Worm (Caenorhabditis elegans) whole organism, L4 larva: ENCODE data around the gene rpl-36.

ENCODE experiments used
- D1046.2 ChIP-seq: fragments of 200-800 bp; sonication (Bioruptor generic); IDR thresholded peaks from 2 replicates; pipeline ENCODE4 v1.3.6; 2022; ENCODE audit warnings: missing genetic modification characterization, missing compliant biosample characterization
- F10B5.3 ChIP-seq: sonication (generic microtip); optimal IDR thresholded peaks from 2 replicates; lab custom pipeline; 2016; ENCODE audit warnings: mild to moderate bottlenecking, missing genetic modification characterization, missing compliant biosample characterization
- F26F4.8 ChIP-seq: fragments of 200-800 bp; sonication (Bioruptor generic); conservative IDR thresholded peaks from 2 replicates; pipeline ENCODE4 v1.3.6; 2022; ENCODE audit warnings: missing genetic modification characterization, missing compliant biosample characterization
- F37D6.2 ChIP-seq: sonication (generic microtip); optimal IDR thresholded peaks from 2 replicates; lab custom pipeline; 2016; ENCODE audit warnings: mild to moderate bottlenecking, missing genetic modification characterization, missing compliant biosample characterization
- F44E2.7 ChIP-seq: fragments of 200-800 bp; sonication (Bioruptor generic); IDR thresholded peaks from 2 replicates; pipeline ENCODE4 v2.1.2; 2022; ENCODE audit warnings: missing genetic modification characterization, missing compliant biosample characterization
- F49E8.2 ChIP-seq: sonication (generic microtip); optimal IDR thresholded peaks from 2 replicates; lab custom pipeline; 2016; ENCODE audit warnings: missing compliant biosample characterization, mild to moderate bottlenecking, missing genetic modification characterization, borderline replicate concordance
- R02D3.7 ChIP-seq: fragments of 150-350 bp; sonication (generic microtip); optimal IDR thresholded peaks from 3 replicates; lab custom pipeline; 2014; ENCODE audit warnings: missing biosample characterization, missing genetic modification characterization
- Y105C5A.15 ChIP-seq: fragments of 200-800 bp; sonication (Bioruptor generic); IDR thresholded peaks from 2 replicates; pipeline ENCODE4 v1.3.6; 2022; ENCODE audit warnings: missing genetic modification characterization, missing compliant biosample characterization
- Y48G9A.11 ChIP-seq: fragments of 200-800 bp; sonication (Bioruptor generic); IDR thresholded peaks from 2 replicates; pipeline ENCODE4 v1.3.6; 2022; ENCODE audit warnings: missing genetic modification reagents, missing genetic modification characterization, missing compliant biosample characterization
- Y5F2A.4 ChIP-seq: fragments of 200-800 bp; sonication (Bioruptor generic); optimal IDR thresholded peaks from 2 replicates; lab custom pipeline; 2018; ENCODE audit warnings: mild to moderate bottlenecking, missing genetic modification characterization, missing compliant biosample characterization
- ZK337.2 ChIP-seq: fragments of 200-800 bp; sonication (Bioruptor generic); IDR thresholded peaks from 2 replicates; pipeline ENCODE4 v1.3.6; 2022; ENCODE audit warnings: missing genetic modification reagents, missing genetic modification characterization, missing compliant biosample characterization
- aly-2 ChIP-seq: sonication (generic microtip); optimal IDR thresholded peaks from 2 replicates; lab custom pipeline; 2018; ENCODE audit warnings: missing biosample characterization, missing genetic modification characterization
- ceh-28 ChIP-seq: fragments of 150-350 bp; optimal IDR thresholded peaks from 2 replicates; lab custom pipeline; 2014; ENCODE audit warnings: missing biosample characterization, missing genetic modification reagents, missing genetic modification characterization
- ceh-32 ChIP-seq: sonication (generic microtip); optimal IDR thresholded peaks from 2 replicates; lab custom pipeline; 2016; ENCODE audit warnings: mild to moderate bottlenecking, missing genetic modification characterization, missing compliant biosample characterization; ENCODE audit not compliant: poor library complexity
- ceh-44 ChIP-seq: fragments of 200-800 bp; sonication (Bioruptor generic); IDR thresholded peaks from 2 replicates; pipeline ENCODE4 v1.3.6; 2022; ENCODE audit warnings: missing genetic modification reagents, missing genetic modification characterization, missing compliant biosample characterization
- ceh-62 ChIP-seq: sonication (generic microtip); optimal IDR thresholded peaks from 2 replicates; lab custom pipeline; 2017; ENCODE audit warnings: missing biosample characterization, missing genetic modification characterization
- ces-1 ChIP-seq: fragments of 150-350 bp; sonication (generic microtip); optimal IDR thresholded peaks from 4 replicates; lab custom pipeline; 2014; ENCODE audit warnings: missing biosample characterization, missing genetic modification reagents, missing genetic modification characterization
- cey-2 ChIP-seq: sonication (generic microtip); optimal IDR thresholded peaks from 3 replicates; lab custom pipeline; 2017; ENCODE audit warnings: missing genetic modification characterization, mild to moderate bottlenecking, missing compliant biosample characterization, antibody characterized with exemption, borderline replicate concordance; ENCODE audit not compliant: insufficient read depth
- daf-16 ChIP-seq, 3 experiments: sonication (generic microtip); optimal IDR thresholded peaks; 2 replicates each; lab custom pipeline; 2016 to 2017; ENCODE audit warnings: missing genetic modification characterization in 3 of 3, missing genetic modification reagents in 3 of 3, mild to moderate bottlenecking in 2 of 3, missing compliant biosample characterization in 2 of 3, missing biosample characterization in 1 of 3, moderate library complexity in 1 of 3
- dmd-9 ChIP-seq: fragments of 200-800 bp; sonication (Bioruptor generic); IDR thresholded peaks from 2 replicates; pipeline ENCODE4 v1.3.6; 2022; ENCODE audit warnings: missing genetic modification reagents, missing genetic modification characterization, missing compliant biosample characterization
- dpl-1 ChIP-seq: fragments of 150-350 bp; optimal IDR thresholded peaks from 2 replicates; lab custom pipeline; 2014; ENCODE audit warnings: missing biosample characterization, missing genetic modification reagents, missing genetic modification characterization
- fkh-10 ChIP-seq: fragments of 150-350 bp; optimal IDR thresholded peaks from 2 replicates; lab custom pipeline; 2014; ENCODE audit warnings: missing biosample characterization, missing genetic modification reagents, missing genetic modification characterization
- fos-1 ChIP-seq: fragments of 150-350 bp; optimal IDR thresholded peaks from 2 replicates; lab custom pipeline; 2014; ENCODE audit warnings: missing biosample characterization, missing genetic modification characterization
- gei-8 ChIP-seq: fragments of 200-800 bp; sonication (Bioruptor generic); optimal IDR thresholded peaks from 2 replicates; lab custom pipeline; 2018; ENCODE audit warnings: mild to moderate bottlenecking, missing genetic modification characterization, missing compliant biosample characterization
- hlh-11 ChIP-seq: fragments of 200-800 bp; sonication (Bioruptor generic); optimal IDR thresholded peaks from 2 replicates; lab custom pipeline; 2018; ENCODE audit warnings: mild to moderate bottlenecking, missing genetic modification characterization, missing compliant biosample characterization
- hlh-30 ChIP-seq: sonication (generic microtip); optimal IDR thresholded peaks from 2 replicates; lab custom pipeline; 2017; ENCODE audit warnings: antibody characterized with exemption, mild to moderate bottlenecking, missing genetic modification characterization, missing compliant biosample characterization; ENCODE audit not compliant: insufficient read depth
- lim-7 ChIP-seq: fragments of 200-800 bp; sonication (Bioruptor generic); IDR thresholded peaks from 2 replicates; pipeline ENCODE4 v1.3.6; 2022; ENCODE audit warnings: missing genetic modification characterization, missing compliant biosample characterization
- lin-13 ChIP-seq: fragments of 150-350 bp; optimal IDR thresholded peaks from 2 replicates; lab custom pipeline; 2014; ENCODE audit warnings: missing biosample characterization, missing genetic modification reagents, missing genetic modification characterization
- lin-15B ChIP-seq: fragments of 150-350 bp; sonication (generic microtip); optimal IDR thresholded peaks from 3 replicates; lab custom pipeline; 2014; ENCODE audit warnings: missing biosample characterization, missing genetic modification characterization
- lin-39 ChIP-seq: fragments of 150-350 bp; optimal IDR thresholded peaks from 2 replicates; lab custom pipeline; 2014; ENCODE audit warnings: missing biosample characterization, missing genetic modification reagents, missing genetic modification characterization
- lsy-2 ChIP-seq, 2 experiments: fragments of 150-350 bp in 1 of 2; sonication (generic microtip) in 1 of 2; optimal IDR thresholded peaks; 2 replicates each; lab custom pipeline; 2014 to 2017; ENCODE audit warnings: missing biosample characterization in 2 of 2, missing genetic modification characterization in 2 of 2
- madf-5 ChIP-seq, 2 experiments: fragments of 200-800 bp; sonication (Bioruptor generic); IDR thresholded peaks; 2 replicates each; pipeline ENCODE4 v1.3.6; 2022; ENCODE audit warnings: missing compliant biosample characterization in 2 of 2, missing genetic modification characterization in 2 of 2
- mdt-29 ChIP-seq: fragments of 200-800 bp; sonication (Bioruptor generic); IDR thresholded peaks from 2 replicates; pipeline ENCODE4 v1.3.6; 2022; ENCODE audit warnings: missing genetic modification reagents, missing genetic modification characterization, missing compliant biosample characterization
- mep-1 ChIP-seq: fragments of 150-350 bp; sonication (generic microtip); optimal IDR thresholded peaks from 3 replicates; lab custom pipeline; 2014; ENCODE audit warnings: missing biosample characterization, missing genetic modification characterization
- mxl-2 ChIP-seq: fragments of 200-800 bp; sonication (Bioruptor generic); conservative IDR thresholded peaks from 2 replicates; pipeline ENCODE4 v1.3.6; 2022; ENCODE audit warnings: missing genetic modification reagents, missing genetic modification characterization, missing compliant biosample characterization
- nhr-237 ChIP-seq: sonication (generic microtip); optimal IDR thresholded peaks from 2 replicates; lab custom pipeline; 2017; ENCODE audit warnings: missing biosample characterization, missing genetic modification characterization
- nhr-25 ChIP-seq: sonication (generic microtip); optimal IDR thresholded peaks from 2 replicates; lab custom pipeline; 2017; ENCODE audit warnings: missing genetic modification characterization, mild to moderate bottlenecking, missing compliant biosample characterization, antibody characterized with exemption, moderate library complexity, borderline replicate concordance; ENCODE audit not compliant: insufficient read depth
- nhr-28 ChIP-seq: fragments of 150-350 bp; optimal IDR thresholded peaks from 2 replicates; lab custom pipeline; 2014; ENCODE audit warnings: missing biosample characterization, missing genetic modification characterization
- nhr-48 ChIP-seq: sonication (generic microtip); optimal IDR thresholded peaks from 2 replicates; lab custom pipeline; 2016; ENCODE audit warnings: mild to moderate bottlenecking, missing genetic modification characterization, missing compliant biosample characterization
- nhr-6 ChIP-seq: fragments of 150-350 bp; optimal IDR thresholded peaks from 2 replicates; lab custom pipeline; 2014; ENCODE audit warnings: missing biosample characterization, missing genetic modification characterization
- nhr-76 ChIP-seq: fragments of 150-350 bp; optimal IDR thresholded peaks from 2 replicates; lab custom pipeline; 2014; ENCODE audit warnings: missing biosample characterization, missing genetic modification characterization
- nhr-77 ChIP-seq: fragments of 150-350 bp; optimal IDR thresholded peaks from 2 replicates; lab custom pipeline; 2014; ENCODE audit warnings: missing biosample characterization, missing genetic modification characterization
- php-3 ChIP-seq: fragments of 200-800 bp; sonication (Bioruptor generic); IDR thresholded peaks from 2 replicates; pipeline ENCODE4 v1.3.6; 2022; ENCODE audit warnings: missing genetic modification reagents, missing genetic modification characterization, missing compliant biosample characterization
- rbr-2 ChIP-seq: sonication (generic microtip); optimal IDR thresholded peaks from 2 replicates; lab custom pipeline; 2016; ENCODE audit warnings: missing genotype, missing genetic modification characterization, missing compliant biosample characterization
- sdz-12 ChIP-seq: fragments of 200-800 bp; sonication (Bioruptor generic); optimal IDR thresholded peaks from 2 replicates; lab custom pipeline; 2018; ENCODE audit warnings: mild to moderate bottlenecking, missing genetic modification characterization, missing compliant biosample characterization
- skn-1 ChIP-seq: fragments of 150-350 bp; optimal IDR thresholded peaks from 2 replicates; lab custom pipeline; 2014; ENCODE audit warnings: missing biosample characterization, missing genetic modification characterization
- snpc-4 ChIP-seq: fragments of 150-350 bp; optimal IDR thresholded peaks from 2 replicates; lab custom pipeline; 2014; ENCODE audit warnings: missing biosample characterization, missing genetic modification characterization
- spr-1 ChIP-seq: sonication (generic microtip); optimal IDR thresholded peaks from 2 replicates; lab custom pipeline; 2016; ENCODE audit warnings: mild to moderate bottlenecking, missing genetic modification characterization, missing compliant biosample characterization
- tag-97 ChIP-seq: fragments of 200-800 bp; sonication (Bioruptor generic); IDR thresholded peaks from 2 replicates; pipeline ENCODE4 v1.3.6; 2022; ENCODE audit warnings: missing genetic modification characterization, missing compliant biosample characterization
- zag-1 ChIP-seq: fragments of 150-350 bp; optimal IDR thresholded peaks from 2 replicates; lab custom pipeline; 2014; ENCODE audit warnings: missing biosample characterization, missing genetic modification characterization
- zip-2 ChIP-seq: fragments of 150-350 bp; optimal IDR thresholded peaks from 2 replicates; lab custom pipeline; 2014; ENCODE audit warnings: missing biosample characterization, missing genetic modification characterization
- ztf-11 ChIP-seq: fragments of 150-350 bp; optimal IDR thresholded peaks from 2 replicates; lab custom pipeline; 2014; ENCODE audit warnings: missing biosample characterization, missing genetic modification characterization

rpl-36 gene

DNA sequence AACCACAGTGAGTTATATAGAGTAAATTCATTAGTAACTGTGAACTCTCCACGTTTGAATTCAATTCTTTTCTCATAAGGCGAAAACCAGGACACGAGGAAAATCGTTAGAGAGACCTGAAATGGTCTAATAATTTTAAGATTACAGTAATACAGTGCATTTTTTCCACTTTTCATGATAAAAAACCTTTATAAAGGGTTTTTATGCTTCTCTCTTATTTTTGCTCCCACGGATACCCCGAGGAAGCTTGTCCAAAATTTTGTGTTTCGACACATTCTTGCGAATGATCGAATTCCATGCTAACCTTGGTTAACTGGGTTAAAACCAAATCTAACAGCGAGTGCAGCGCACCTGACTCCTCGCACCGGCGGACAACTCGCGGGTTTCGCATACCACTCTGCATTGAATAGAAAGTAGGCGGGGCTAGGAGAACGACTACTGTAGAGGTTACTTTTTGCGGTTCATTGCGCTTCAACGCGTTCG is 39.8 kb upstream of the rpl-36 start:
- TF ChIP-seq mxl-2 (GFP tag; lab: Robert Waterston, UW), result no peak
- peak in 1 of 2 experiments; percentile 56 for TF ChIP-seq lsy-2 (tag; optimal IDR thresholded peaks at IDR 0.05; lab: Kevin White, UChicago)
- no peak for TF ChIP-seq madf-5 (GFP tag; IDR thresholded peaks at IDR 0.05; lab: Robert Waterston, UW)
- TF ChIP-seq ceh-28, result no peak
- TF ChIP-seq rbr-2 (tag; lab: Kevin White, UChicago), result no peak
- peak; percentile 24 for TF ChIP-seq F10B5.3 (tag; lab: Kevin White, UChicago)
- TF ChIP-seq sdz-12, result no peak
- no peak for TF ChIP-seq nhr-28 (tag; lab: Kevin White, UChicago)
- no peak for TF ChIP-seq cey-2 (tag; lab: Kevin White, UChicago)
- no peak for TF ChIP-seq nhr-48 (tag; lab: Kevin White, UChicago)
- TF ChIP-seq aly-2 (tag; lab: Kevin White, UChicago), result no peak
- peak; percentile 68 for TF ChIP-seq Y48G9A.11 (GFP tag; lab: Robert Waterston, UW)
- TF ChIP-seq skn-1 (tag; lab: Kevin White, UChicago), result no peak
- no peak for TF ChIP-seq lin-13 (GFP tag; lab: Kevin White, UChicago)
- TF ChIP-seq nhr-6, result no peak
- no peak for TF ChIP-seq lin-15B
- no peak for TF ChIP-seq Y5F2A.4 (GFP tag; lab: Kevin White, UChicago)
- no peak for TF ChIP-seq daf-16 (GFP tag; optimal IDR thresholded peaks at IDR 0.05; lab: Kevin White, UChicago)
- TF ChIP-seq daf-16 (tag; optimal IDR thresholded peaks at IDR 0.05; lab: Kevin White, UChicago), result peak; percentile 25
- TF ChIP-seq D1046.2 (GFP tag; lab: Robert Waterston, UW), result no peak
- TF ChIP-seq lin-39 (tag; lab: Kevin White, UChicago), result no peak
- TF ChIP-seq hlh-11, result peak; percentile 33
- no peak for TF ChIP-seq nhr-76 (tag; lab: Kevin White, UChicago)
- TF ChIP-seq hlh-30 (tag; lab: Kevin White, UChicago), result peak; percentile 32
- TF ChIP-seq ztf-11 (tag; lab: Kevin White, UChicago), result no peak
- no peak for TF ChIP-seq mep-1
- TF ChIP-seq spr-1 (tag; lab: Kevin White, UChicago), result no peak
- TF ChIP-seq ces-1 (GFP tag; lab: Kevin White, UChicago), result no peak
- TF ChIP-seq nhr-25 (tag; lab: Kevin White, UChicago), result no peak
- TF ChIP-seq fos-1 (tag; lab: Kevin White, UChicago), result no peak
- no peak for TF ChIP-seq F37D6.2 (tag; lab: Kevin White, UChicago)
- TF ChIP-seq tag-97 (GFP tag; lab: Robert Waterston, UW), result no peak
- no peak for TF ChIP-seq php-3 (GFP tag; lab: Robert Waterston, UW)
- TF ChIP-seq F26F4.8 (GFP tag; lab: Robert Waterston, UW), result no peak
- TF ChIP-seq dmd-9 (GFP tag; lab: Robert Waterston, UW), result no peak
- no peak for TF ChIP-seq ceh-32
- TF ChIP-seq snpc-4 (tag; lab: Kevin White, UChicago), result peak; percentile 82
- no peak for TF ChIP-seq R02D3.7 (tag; lab: Kevin White, UChicago)
- peak; percentile 12 for TF ChIP-seq dpl-1 (GFP tag; lab: Kevin White, UChicago)
- TF ChIP-seq zip-2 (tag; lab: Kevin White, UChicago), result no peak
- TF ChIP-seq nhr-237 (tag; lab: Kevin White, UChicago), result no peak
- no peak for TF ChIP-seq zag-1 (tag; lab: Kevin White, UChicago)
- TF ChIP-seq F44E2.7 (GFP tag; lab: Robert Waterston, UW), result no peak
- TF ChIP-seq lim-7 (GFP tag; lab: Robert Waterston, UW), result no peak; the same call in 1 of the 2 replicates
- TF ChIP-seq nhr-77, result no peak
- no peak for TF ChIP-seq ZK337.2 (GFP tag; lab: Robert Waterston, UW)
- no peak for TF ChIP-seq Y105C5A.15 (GFP tag; lab: Robert Waterston, UW)
- no peak for TF ChIP-seq fkh-10 (GFP tag; lab: Kevin White, UChicago)
- peak; percentile 66 for TF ChIP-seq F49E8.2 (tag; lab: Kevin White, UChicago)
- TF ChIP-seq mdt-29 (GFP tag; lab: Robert Waterston, UW), result peak; percentile 80
- no peak for TF ChIP-seq ceh-44 (GFP tag; lab: Robert Waterston, UW)
- no peak for TF ChIP-seq ceh-62
- no peak for TF ChIP-seq gei-8 (GFP tag; lab: Kevin White, UChicago)
